Fruit fly (Drosophila melanogaster): ENCODE results near the gene Trmt61.

The Trmt61 gene

DNA sequence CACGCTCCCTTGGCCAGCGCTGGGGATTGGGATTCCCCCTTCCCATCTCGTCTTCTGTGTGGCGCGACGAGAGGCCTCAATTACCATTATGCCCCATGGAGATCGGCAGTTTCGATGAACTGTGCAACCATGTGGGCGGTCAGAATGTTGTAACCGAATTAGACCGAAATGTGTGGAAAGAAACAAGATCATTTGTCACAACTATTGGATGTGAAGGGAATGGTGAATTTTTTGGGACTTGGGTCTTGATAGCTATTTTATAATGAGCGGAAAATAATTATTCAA, 45.7 kb upstream of the Trmt61 start:
- TF ChIP-seq Clk (GFP tag; optimal IDR thresholded peaks at IDR 0.05) (no peak), tj (GFP tag; optimal IDR thresholded peaks at IDR 0.05) (no peak), Crg-1 (GFP tag; optimal IDR thresholded peaks at IDR 0.05) (no peak), pad (GFP tag; optimal IDR thresholded peaks at IDR 0.05) (no peak), kay (GFP tag; ENCODE audit: borderline replicate concordance) (no peak), ovo (GFP tag; optimal IDR thresholded peaks at IDR 0.05) (no peak), cic (GFP tag; optimal IDR thresholded peaks at IDR 0.05) (no peak), Hr96 (GFP tag; optimal IDR thresholded peaks at IDR 0.05) (no peak), CG33017 (tag; optimal IDR thresholded peaks at IDR 0.05) (no peak)

DNA sequence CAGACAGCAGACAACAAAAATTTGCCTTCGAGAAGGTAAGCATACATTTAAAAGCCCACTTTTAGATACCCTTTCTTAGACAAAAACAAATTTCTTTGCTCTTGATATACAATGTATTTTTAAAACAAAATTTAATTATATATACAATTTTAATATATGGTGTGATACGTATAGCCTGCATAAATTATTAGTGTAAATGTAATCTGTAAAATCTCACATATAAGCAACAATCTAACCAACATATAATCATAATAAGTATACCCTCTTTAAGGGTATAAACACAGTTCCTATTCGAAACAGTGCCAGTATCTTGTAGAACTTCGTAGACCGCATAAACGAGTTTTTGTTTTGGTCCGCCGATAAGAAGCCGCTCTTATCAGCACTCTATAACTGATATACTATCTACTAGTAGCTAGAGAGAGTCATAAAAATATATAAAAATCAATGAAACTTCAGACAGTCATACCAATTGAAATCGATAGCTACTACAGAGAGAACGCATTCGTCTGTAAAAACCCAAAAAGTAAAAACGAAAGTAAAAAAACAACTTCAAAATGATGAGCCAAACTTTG, 44.9 kb upstream of the Trmt61 start, which contains the start of gene Kaz-m1:
TSS of gene Kaz-m1 (plus strand) at position 460 of the 572 bp plus-strand sequence.
- peak; percentile 34 for TF ChIP-seq CG11617 (GFP tag; optimal IDR thresholded peaks at IDR 0.05)
- peak; percentile 28 for TF ChIP-seq CG14711 (tag; optimal IDR thresholded peaks at IDR 0.05)
- TF ChIP-seq toe (GFP tag; optimal IDR thresholded peaks at IDR 0.05): no peak
- TF ChIP-seq CG7101 (tag; optimal IDR thresholded peaks at IDR 0.05): peak; percentile 28
- TF ChIP-seq Mnt (GFP tag; optimal IDR thresholded peaks at IDR 0.05): no peak
- no peak for TF ChIP-seq Crg-1 (GFP tag; optimal IDR thresholded peaks at IDR 0.05)
- no peak for TF ChIP-seq CG33017 (tag; optimal IDR thresholded peaks at IDR 0.05)

DNA sequence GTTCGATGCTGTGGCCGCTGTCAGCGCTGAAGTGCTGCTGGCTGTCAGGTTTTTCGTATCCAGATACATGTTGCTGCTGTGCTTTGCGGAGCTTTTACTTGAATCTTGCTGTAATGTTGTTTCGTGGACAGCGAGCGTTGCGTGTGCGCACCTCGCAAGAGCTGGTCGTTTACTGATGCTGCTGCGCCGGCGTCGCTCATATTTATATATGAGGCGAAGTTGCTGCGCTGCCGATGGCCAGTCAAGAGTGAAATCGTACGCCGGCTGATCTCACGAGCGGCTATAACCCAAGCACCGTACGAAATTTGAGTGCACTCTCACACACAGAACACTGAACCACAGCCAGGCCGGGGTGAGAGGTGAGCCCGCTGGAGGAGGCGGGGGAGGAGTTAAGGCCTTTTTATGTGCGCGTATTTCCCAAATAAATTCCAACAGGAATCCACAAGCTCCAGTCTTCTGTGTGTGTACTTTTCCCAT, 42.0 kb upstream of the Trmt61 start:
- TF ChIP-seq CG1620 (GFP tag; optimal IDR thresholded peaks at IDR 0.05) (no peak), cnc (optimal IDR thresholded peaks at IDR 0.05) (no peak), kay (GFP tag; ENCODE audit: borderline replicate concordance) (no peak), tj (GFP tag; optimal IDR thresholded peaks at IDR 0.05) (no peak), CG11617 (GFP tag; optimal IDR thresholded peaks at IDR 0.05) (no peak), cic (GFP tag; optimal IDR thresholded peaks at IDR 0.05) (no peak), ovo (GFP tag; optimal IDR thresholded peaks at IDR 0.05) (no peak), Clk (GFP tag; optimal IDR thresholded peaks at IDR 0.05) (no peak), Crg-1 (GFP tag; optimal IDR thresholded peaks at IDR 0.05) (no peak), CG7101 (tag; optimal IDR thresholded peaks at IDR 0.05) (no peak), Hr96 (GFP tag; optimal IDR thresholded peaks at IDR 0.05) (no peak), Mnt (GFP tag; optimal IDR thresholded peaks at IDR 0.05) (no peak), toe (GFP tag; optimal IDR thresholded peaks at IDR 0.05) (no peak), CG5204 (GFP tag; optimal IDR thresholded peaks at IDR 0.05) (no peak), CG14711 (tag; optimal IDR thresholded peaks at IDR 0.05) (no peak), pad (GFP tag; optimal IDR thresholded peaks at IDR 0.05) (no peak), CG33017 (tag; optimal IDR thresholded peaks at IDR 0.05) (no peak), CG7045 (GFP tag; optimal IDR thresholded peaks at IDR 0.05) (no peak)

DNA sequence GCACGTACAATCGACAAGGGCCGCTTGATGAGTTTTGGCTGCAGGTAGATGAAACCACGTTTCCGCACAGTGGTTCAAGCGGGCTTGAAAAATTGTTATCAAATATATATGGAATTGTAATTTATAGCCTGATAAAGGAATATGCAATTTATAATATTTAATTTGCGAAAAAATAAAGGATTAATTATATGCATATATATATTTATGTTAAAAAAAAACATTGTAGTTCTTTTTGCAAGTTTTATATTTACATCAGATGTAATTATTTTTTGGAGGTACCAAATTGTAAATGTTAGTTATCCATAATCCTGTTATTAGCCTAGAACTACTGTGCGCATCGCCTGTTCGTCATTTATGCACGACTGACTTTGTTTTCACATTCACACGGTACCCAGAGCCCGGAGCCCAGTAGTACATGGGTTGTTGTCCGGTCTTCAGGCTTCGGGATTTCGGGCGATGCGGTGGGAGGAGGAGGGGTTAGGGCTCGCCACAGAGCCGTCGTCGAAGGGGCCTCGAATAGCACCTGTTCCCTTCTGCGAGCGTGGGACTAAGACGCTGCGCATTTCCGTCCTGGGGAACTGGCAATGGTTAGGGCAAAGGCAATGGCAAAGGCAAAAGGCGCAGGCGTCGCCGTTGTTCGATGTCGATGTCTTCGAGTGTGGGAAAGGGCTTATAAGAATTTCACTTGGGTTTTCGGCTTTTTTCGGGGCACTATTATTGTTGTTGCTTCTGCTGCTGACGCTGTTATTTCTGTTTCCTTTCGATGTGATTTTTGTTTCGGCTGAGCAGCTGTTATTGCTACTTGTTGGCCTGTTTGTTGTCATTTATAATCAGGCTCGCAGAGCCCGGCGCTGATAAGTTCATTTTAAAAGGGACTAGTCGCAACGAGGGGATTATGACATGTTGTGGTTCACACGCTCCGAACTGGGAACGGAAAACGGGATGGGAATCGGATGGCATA, 41.2 kb upstream of the Trmt61 start:
- TF ChIP-seq CG11617 (GFP tag; optimal IDR thresholded peaks at IDR 0.05) (no peak), Mnt (GFP tag; optimal IDR thresholded peaks at IDR 0.05) (no peak), CG33017 (tag; optimal IDR thresholded peaks at IDR 0.05) (no peak), CG7101 (tag; optimal IDR thresholded peaks at IDR 0.05) (no peak), cnc (optimal IDR thresholded peaks at IDR 0.05) (no peak), ovo (GFP tag; optimal IDR thresholded peaks at IDR 0.05) (no peak), Hr96 (GFP tag; optimal IDR thresholded peaks at IDR 0.05) (no peak), pad (GFP tag; optimal IDR thresholded peaks at IDR 0.05) (no peak), Clk (GFP tag; optimal IDR thresholded peaks at IDR 0.05) (no peak), CG14711 (tag; optimal IDR thresholded peaks at IDR 0.05) (no peak), CG12768 (GFP tag; optimal IDR thresholded peaks at IDR 0.05) (no peak), tj (GFP tag; optimal IDR thresholded peaks at IDR 0.05) (no peak), toe (GFP tag; optimal IDR thresholded peaks at IDR 0.05) (no peak), CG1620 (GFP tag; optimal IDR thresholded peaks at IDR 0.05) (no peak)

DNA sequence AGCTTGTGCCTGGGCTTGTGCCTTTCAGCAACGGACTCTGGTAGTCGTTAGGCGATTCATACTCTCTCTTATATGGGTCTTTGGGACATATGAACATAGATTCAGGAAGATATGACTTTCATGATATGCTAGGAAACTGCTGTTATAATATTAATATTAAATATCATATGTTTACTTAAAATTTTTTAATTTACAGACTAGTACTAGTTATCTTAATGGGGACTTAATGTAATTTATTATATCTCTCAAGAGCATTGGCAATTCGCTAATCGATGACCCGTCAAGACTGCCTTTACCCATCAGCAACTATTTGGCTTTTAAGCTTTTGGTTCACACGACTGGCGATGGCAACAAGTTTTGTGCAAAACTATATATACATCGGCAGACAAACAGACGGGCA, 40.1 kb upstream of the Trmt61 start:
- TF ChIP-seq CG12768 (GFP tag; optimal IDR thresholded peaks at IDR 0.05): no peak
- no peak for TF ChIP-seq toe (GFP tag; optimal IDR thresholded peaks at IDR 0.05)
- TF ChIP-seq bab1 (GFP tag; optimal IDR thresholded peaks at IDR 0.05): no peak
- no peak for TF ChIP-seq Hr96 (GFP tag; optimal IDR thresholded peaks at IDR 0.05)

DNA sequence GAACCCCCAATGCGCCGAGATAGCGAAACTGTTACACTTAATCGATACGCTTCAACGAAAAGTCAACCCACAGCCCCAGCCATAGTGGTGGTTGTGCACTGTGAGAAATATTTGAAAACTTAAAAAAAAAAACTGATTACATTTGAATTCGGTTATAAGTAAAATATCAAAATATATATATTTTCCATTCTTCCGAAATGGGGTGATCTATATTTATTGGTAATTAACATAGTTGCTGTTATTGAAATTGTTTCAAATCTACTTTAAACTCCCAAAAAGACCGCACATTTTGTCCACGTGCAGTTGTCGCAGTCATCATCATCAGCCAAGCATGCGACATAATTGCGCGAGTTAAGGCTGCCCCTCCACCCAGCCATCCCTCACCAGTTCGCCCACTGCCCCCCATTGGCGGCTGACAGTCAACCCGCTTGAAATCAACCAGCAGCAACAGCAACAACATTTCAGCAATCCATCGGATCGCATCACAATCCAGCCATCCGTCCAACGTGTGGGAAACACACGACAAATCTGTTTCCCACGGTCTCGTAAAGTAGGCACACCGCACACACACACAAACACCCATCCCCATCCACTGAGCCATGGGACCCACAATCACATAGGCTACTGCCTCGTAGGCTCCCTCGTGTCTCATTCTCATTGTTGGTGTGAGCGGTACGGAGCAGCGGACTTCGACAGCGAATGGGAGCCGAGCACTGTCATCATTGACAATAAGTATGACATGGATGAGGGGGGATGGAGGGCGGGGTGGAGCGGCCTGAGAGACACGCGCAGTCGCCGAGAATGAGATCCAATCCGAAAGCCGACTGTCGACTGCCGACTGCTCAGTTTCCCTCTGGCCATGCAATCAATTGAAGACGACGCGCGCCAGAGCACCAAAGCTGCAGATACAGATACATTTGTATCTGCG, 38.8 kb upstream of the Trmt61 start:
- peak; percentile 27 for TF ChIP-seq CG7101 (tag; optimal IDR thresholded peaks at IDR 0.05)
- TF ChIP-seq CG7045 (GFP tag; optimal IDR thresholded peaks at IDR 0.05): no peak
- peak; percentile 87 for TF ChIP-seq kay (GFP tag; ENCODE audit: borderline replicate concordance)
- peak; percentile 69 for TF ChIP-seq tj (GFP tag; optimal IDR thresholded peaks at IDR 0.05)
- no peak for TF ChIP-seq ovo (GFP tag; optimal IDR thresholded peaks at IDR 0.05)

Measured in whole organism, adult.